Fruit fly (Drosophila melanogaster): ENCODE data around the gene Smg6.

Smg6 gene

dm6 chr3R:25049742-25050517, 16.7 kb upstream of the Smg6 start (continued):
- no peak for TF ChIP-seq CG11085 (GFP tag; IDR thresholded peaks at IDR 0.05)
- TF ChIP-seq Lhr (GFP tag; optimal IDR thresholded peaks at IDR 0.05), result no peak
- peak; percentile 4 for TF ChIP-seq gro (GFP tag; optimal IDR thresholded peaks at IDR 0.05)
- TF ChIP-seq Meics (GFP tag; optimal IDR thresholded peaks at IDR 0.05), result peak; percentile 42
- TF ChIP-seq crp (GFP tag; optimal IDR thresholded peaks at IDR 0.05), result peak in 1 of 2 experiments; percentile 56
- no peak for TF ChIP-seq dpn (GFP tag; optimal IDR thresholded peaks at IDR 0.05)
- TF ChIP-seq lab (GFP tag; optimal IDR thresholded peaks at IDR 0.05), result peak; percentile 72
- peak; percentile 3 for TF ChIP-seq schlank (tag; optimal IDR thresholded peaks at IDR 0.05)
- no peak for TF ChIP-seq hbn (GFP tag; IDR thresholded peaks at IDR 0.05; ENCODE audit: partially characterized antibody)
- TF ChIP-seq zen (tag; optimal IDR thresholded peaks at IDR 0.05), result no peak
- TF ChIP-seq HLH3B (GFP tag; IDR thresholded peaks at IDR 0.05), result no peak
- TF ChIP-seq E2f1 (GFP tag; IDR thresholded peaks at IDR 0.05), result no peak
- TF ChIP-seq CG13624 (GFP tag; optimal IDR thresholded peaks at IDR 0.05), result no peak
- peak; percentile 39 for TF ChIP-seq D (optimal IDR thresholded peaks at IDR 0.05)
- TF ChIP-seq D (GFP tag; optimal IDR thresholded peaks at IDR 0.05), result no peak
- peak; percentile 60 for TF ChIP-seq CG8290 (GFP tag; optimal IDR thresholded peaks at IDR 0.05)
- peak; percentile 68 to 70 for TF ChIP-seq CG8290 (tag; optimal IDR thresholded peaks at IDR 0.05)
- TF ChIP-seq CG9437 (GFP tag; optimal IDR thresholded peaks at IDR 0.05), result no peak
- peak; percentile 91 for TF ChIP-seq CG34376 (GFP tag; optimal IDR thresholded peaks at IDR 0.05)
- TF ChIP-seq CG18619 (GFP tag; optimal IDR thresholded peaks at IDR 0.05), result no peak
- TF ChIP-seq zfh2 (GFP tag; optimal IDR thresholded peaks at IDR 0.05), result no peak
- peak; percentile 49 for TF ChIP-seq CG13296 (GFP tag; optimal IDR thresholded peaks at IDR 0.05)
- TF ChIP-seq cato (GFP tag; optimal IDR thresholded peaks at IDR 0.05; ENCODE audit: borderline replicate concordance), result no peak
- no peak for TF ChIP-seq Sox100B (GFP tag; optimal IDR thresholded peaks at IDR 0.05)
- TF ChIP-seq CG3163 (GFP tag; optimal IDR thresholded peaks at IDR 0.05), result peak; percentile 25
- TF ChIP-seq CG14667 (GFP tag; IDR thresholded peaks at IDR 0.05), result no peak
- peak; percentile 42 for TF ChIP-seq gcm (GFP tag; optimal IDR thresholded peaks at IDR 0.05)
- TF ChIP-seq CG17829 (tag; optimal IDR thresholded peaks at IDR 0.05), result peak; percentile 45
- peak; percentile 10 for TF ChIP-seq CHES-1-like (GFP tag; optimal IDR thresholded peaks at IDR 0.05)
- TF ChIP-seq pum (GFP tag; optimal IDR thresholded peaks at IDR 0.05), result no peak
- peak; percentile 55 for TF ChIP-seq Blimp-1 (GFP tag; optimal IDR thresholded peaks at IDR 0.05)
- TF ChIP-seq CG10959 (GFP tag; IDR thresholded peaks at IDR 0.05), result no peak
- no peak for TF ChIP-seq CG13775 (GFP tag; optimal IDR thresholded peaks at IDR 0.05)
- TF ChIP-seq CG4617 (GFP tag; optimal IDR thresholded peaks at IDR 0.05; ENCODE audit: borderline replicate concordance), result no peak
- TF ChIP-seq CG14050 (GFP tag; IDR thresholded peaks at IDR 0.05), result no peak
- no peak for TF ChIP-seq CG11504 (tag; optimal IDR thresholded peaks at IDR 0.05)
- TF ChIP-seq CG7987 (GFP tag; optimal IDR thresholded peaks at IDR 0.05), result peak; percentile 52
- TF ChIP-seq luna (GFP tag; optimal IDR thresholded peaks at IDR 0.05), result no peak
- TF ChIP-seq bsh (GFP tag; optimal IDR thresholded peaks at IDR 0.05), result peak in 1 of 2 experiments; percentile 37
- TF ChIP-seq sisA (GFP tag; IDR thresholded peaks at IDR 0.05), result no peak
- TF ChIP-seq CG12155 (GFP tag; optimal IDR thresholded peaks at IDR 0.05), result peak; percentile 85
- peak; percentile 28 for TF ChIP-seq tap (tag; optimal IDR thresholded peaks at IDR 0.05)
- TF ChIP-seq CG15479 (GFP tag; optimal IDR thresholded peaks at IDR 0.05), result peak; percentile 65
- peak; percentile 30 for TF ChIP-seq CG33557 (GFP tag; optimal IDR thresholded peaks at IDR 0.05)
- TF ChIP-seq D19A (tag; optimal IDR thresholded peaks at IDR 0.05), result no peak
- TF ChIP-seq CG8388 (GFP tag; optimal IDR thresholded peaks at IDR 0.05), result peak; percentile 100
- peak; percentile 93 for TF ChIP-seq kay (GFP tag; optimal IDR thresholded peaks at IDR 0.05)
- TF ChIP-seq fu2 (GFP tag; optimal IDR thresholded peaks at IDR 0.05), result no peak
- no peak for TF ChIP-seq Dek (tag; optimal IDR thresholded peaks at IDR 0.05)

Data from whole organism, embryonic.